Comparison of ENCODE assay signal across 1 worm cellular context in the genomic region with DNA sequence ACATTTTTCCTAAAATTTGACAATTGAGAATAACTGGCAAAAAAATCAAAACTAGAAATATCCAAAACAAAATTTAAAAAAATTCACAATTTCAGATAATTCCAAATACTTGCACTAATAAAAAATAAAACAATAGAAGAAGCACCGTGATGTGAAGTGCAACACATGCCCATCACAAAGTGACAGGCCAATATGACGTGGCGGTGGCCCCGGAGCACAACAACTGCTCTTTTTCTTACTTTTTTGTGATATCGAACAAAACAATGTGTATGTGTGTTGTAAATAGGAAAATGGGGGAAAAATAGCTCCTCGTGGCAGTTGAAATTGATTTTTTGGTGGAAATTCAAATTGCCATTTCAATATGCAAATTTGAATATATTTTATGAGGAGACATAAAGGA.
A peak's percentile ranks its signal among the peaks of the same experiment; 100 is the strongest.
TF ChIP-seq lines count a peak whose summit lies in the region.

No protein-coding gene starts in this region.

TF ChIP-seq in whole organism, L1 larva, 84 proteins besides CTCF, POLR2A, EP300 and RAD21 (continued from another document):
- no peak for TF ChIP-seq dpl-1 (GFP tag; optimal IDR thresholded peaks at IDR 0.05; lab: Kevin White, UChicago)
- TF ChIP-seq lsy-2 (tag; optimal IDR thresholded peaks at IDR 0.05; lab: Kevin White, UChicago): peak in 1 of 2 experiments; percentile 25
- no peak for TF ChIP-seq egl-13 (tag; optimal IDR thresholded peaks at IDR 0.05; lab: Kevin White, UChicago)
